Worm (Caenorhabditis elegans) whole organism, early embryonic: ENCODE measurements around the gene lmbr-1.
"Not testable (repeated sequence)": the region's sequence is repeated elsewhere in the genome, so short reads cannot be mapped to it uniquely, and the experiment has no call there.

Source experiments
- B0310.2 ChIP-seq: sonication (generic microtip); optimal IDR thresholded peaks from 2 replicates; lab custom pipeline; 2016; ENCODE audit warnings: mild to moderate bottlenecking, missing genetic modification characterization, missing compliant biosample characterization
- F13C5.2 ChIP-seq: sonication (generic microtip); optimal IDR thresholded peaks from 2 replicates; lab custom pipeline; 2017; ENCODE audit warnings: mild to moderate bottlenecking, missing genetic modification characterization, inconsistent platforms, missing compliant biosample characterization
- aly-1 ChIP-seq: sonication (generic microtip); optimal IDR thresholded peaks from 2 replicates; lab custom pipeline; 2016; ENCODE audit warnings: missing genetic modification characterization, missing compliant biosample characterization
- ama-1 ChIP-seq: fragments of 150-350 bp; optimal IDR thresholded peaks from 2 replicates; lab custom pipeline; 2014
- ceh-13 ChIP-seq: fragments of 200-800 bp; sonication (Bioruptor generic); optimal IDR thresholded peaks from 2 replicates; lab custom pipeline; 2018; ENCODE audit warnings: mild to moderate bottlenecking, missing genetic modification characterization, missing compliant biosample characterization
- ceh-36 ChIP-seq: sonication (generic microtip); optimal IDR thresholded peaks from 2 replicates; lab custom pipeline; 2016; ENCODE audit warnings: missing genetic modification characterization, inconsistent platforms, missing compliant biosample characterization
- ets-7 ChIP-seq: sonication (generic microtip); optimal IDR thresholded peaks from 2 replicates; lab custom pipeline; 2016; ENCODE audit warnings: missing genotype, missing genetic modification characterization, missing compliant biosample characterization
- flt-1 ChIP-seq: fragments of 200-800 bp; sonication (Bioruptor generic); IDR thresholded peaks from 2 replicates; pipeline ENCODE4 v1.3.6; 2022; ENCODE audit warnings: missing genetic modification characterization, missing compliant biosample characterization
- hmbx-1 ChIP-seq: sonication (generic microtip); optimal IDR thresholded peaks from 2 replicates; lab custom pipeline; 2016; ENCODE audit warnings: mild to moderate bottlenecking, missing genetic modification characterization, missing compliant biosample characterization
- hmg-4 ChIP-seq: fragments of 200-800 bp; sonication (Bioruptor generic); optimal IDR thresholded peaks from 2 replicates; lab custom pipeline; 2018; ENCODE audit warnings: mild to moderate bottlenecking, missing genetic modification characterization, missing compliant biosample characterization
- hnd-1 ChIP-seq: sonication (generic microtip); optimal IDR thresholded peaks from 2 replicates; lab custom pipeline; 2016; ENCODE audit warnings: missing genetic modification characterization, missing compliant biosample characterization
- pes-1 ChIP-seq: fragments of 200-800 bp; sonication (Bioruptor generic); IDR thresholded peaks from 2 replicates; pipeline ENCODE4 v1.3.6; 2022; ENCODE audit warnings: missing genetic modification reagents, missing genetic modification characterization, missing compliant biosample characterization
- scrt-1 ChIP-seq: fragments of 200-800 bp; sonication (Bioruptor generic); IDR thresholded peaks from 2 replicates; pipeline ENCODE4 v1.3.6; 2022; ENCODE audit warnings: missing genetic modification characterization, missing compliant biosample characterization
- sea-1 ChIP-seq: fragments of 200-800 bp; sonication (Bioruptor generic); conservative IDR thresholded peaks from 2 replicates; pipeline ENCODE4 v1.3.6; 2022; ENCODE audit warnings: missing genetic modification characterization, missing compliant biosample characterization
- tbx-11 ChIP-seq: fragments of 200-800 bp; sonication (Bioruptor generic); IDR thresholded peaks from 2 replicates; pipeline ENCODE4 v1.3.6; 2022; ENCODE audit warnings: missing genetic modification characterization, missing compliant biosample characterization
- tbx-37 ChIP-seq: fragments of 200-800 bp; sonication (Bioruptor generic); conservative IDR thresholded peaks from 2 replicates; pipeline ENCODE4 v1.3.6; 2022; ENCODE audit warnings: missing genetic modification reagents, missing genetic modification characterization, missing compliant biosample characterization
- tra-4 ChIP-seq: sonication (generic microtip); optimal IDR thresholded peaks from 2 replicates; lab custom pipeline; 2017; ENCODE audit warnings: missing genetic modification characterization, missing compliant biosample characterization

Gene lmbr-1

ce11 chrIII:8339372-8339771 lies 32.7 kb upstream of the lmbr-1 start, which contains the start of gene clc-28:
Gene clc-28 (minus strand): TSS chrIII:8339472.
- TF ChIP-seq tbx-37 (GFP tag; lab: Robert Waterston, UW); sea-1 (GFP tag; lab: Robert Waterston, UW); tra-4 (tag; lab: Kevin White, UChicago): not testable (repeated sequence)

DNA sequence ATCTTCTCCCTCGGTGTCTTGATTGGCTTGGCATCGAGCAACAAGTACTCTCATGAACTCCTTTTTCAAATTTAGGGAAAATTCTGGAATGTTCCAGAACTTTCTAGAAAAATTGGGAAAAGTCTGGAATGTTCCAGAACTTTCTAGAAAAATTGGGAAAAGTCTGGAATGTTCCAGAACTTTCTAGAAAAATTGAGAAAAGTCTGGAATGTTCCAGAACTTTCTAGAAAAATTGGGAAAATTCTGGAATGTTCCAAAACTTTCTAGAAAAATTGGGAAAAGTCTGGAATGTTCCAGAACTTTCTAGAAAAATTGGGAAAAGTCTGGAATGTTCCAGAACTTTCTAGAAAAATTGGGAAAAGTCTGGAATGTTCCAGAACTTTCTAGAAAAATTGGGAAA lies 27.8 kb upstream of the lmbr-1 start, which contains the start of gene ZC262.7:
Gene ZC262.7, minus strand, starts transcription at position 54 of the 400 bp plus-strand sequence.
- TF ChIP-seq ceh-36 (tag; lab: Kevin White, UChicago); tra-4 (tag; lab: Kevin White, UChicago); tbx-37 (GFP tag; lab: Robert Waterston, UW): not testable (repeated sequence)

ce11 chrIII:8347822-8348221 lies 24.2 kb upstream of the lmbr-1 start, which contains the start of gene clc-29:
Gene clc-29 (minus strand): TSS chrIII:8347922.
- TF ChIP-seq ama-1; B0310.2 (tag; lab: Kevin White, UChicago); hmbx-1 (tag; lab: Kevin White, UChicago): not testable (repeated sequence)

- TF ChIP-seq hmg-4 = peak; percentile 63
- no peak for TF ChIP-seq sea-1 (GFP tag; lab: Robert Waterston, UW)
- no peak for TF ChIP-seq pes-1 (GFP tag; lab: Robert Waterston, UW)
- no peak for TF ChIP-seq hnd-1 (tag; lab: Kevin White, UChicago)
- no peak for TF ChIP-seq ama-1
Measured at ce11 chrIII:8354644-8355461, 17.2 kb upstream of the lmbr-1 start, which contains the start of gene unc-116. Gene unc-116 (minus strand): TSS chrIII:8355174.

- TF ChIP-seq sea-1 (GFP tag; lab: Robert Waterston, UW) (no peak), tbx-11 (GFP tag; lab: Robert Waterston, UW) (no peak), tra-4 (tag; lab: Kevin White, UChicago) (no peak), F13C5.2 (tag; lab: Kevin White, UChicago) (no peak), hnd-1 (tag; lab: Kevin White, UChicago) (no peak), hmg-4 (no peak), ets-7 (tag; lab: Kevin White, UChicago) (no peak), ceh-36 (tag; lab: Kevin White, UChicago) (no peak), flt-1 (no peak), B0310.2 (tag; lab: Kevin White, UChicago) (no peak), tbx-37 (GFP tag; lab: Robert Waterston, UW) (no peak), hmbx-1 (tag; lab: Kevin White, UChicago) (no peak)
Measured at ce11 chrIII:8355462-8355815, 16.6 kb upstream of the lmbr-1 start.

DNA sequence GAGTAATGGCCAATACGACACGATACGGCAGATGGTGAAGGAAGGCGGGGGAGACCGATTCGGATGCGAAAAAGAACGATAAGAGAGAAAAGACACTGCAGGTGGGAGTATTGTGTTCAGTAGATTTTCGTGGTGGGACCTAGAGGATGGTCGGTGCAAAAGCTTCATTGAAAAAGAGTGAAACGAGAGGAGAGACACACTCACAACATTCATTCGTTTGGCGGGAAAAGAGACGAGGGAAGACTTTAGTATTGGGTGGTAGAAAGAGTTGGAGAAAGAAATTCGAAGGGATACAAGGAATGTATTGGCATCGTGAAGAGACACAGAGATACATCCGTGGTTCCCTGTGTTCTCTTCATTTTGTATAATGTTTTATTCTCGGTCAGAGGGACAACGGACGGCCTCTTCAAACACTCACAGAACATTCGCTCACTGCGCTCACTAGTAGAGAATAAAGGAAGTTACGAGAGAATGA lies 15.6 kb upstream of the lmbr-1 start:
- peak; percentile 49 for TF ChIP-seq F13C5.2 (tag; lab: Kevin White, UChicago)
- no peak for TF ChIP-seq tbx-11 (GFP tag; lab: Robert Waterston, UW)
- TF ChIP-seq aly-1 = peak; percentile 72
- no peak for TF ChIP-seq flt-1
- TF ChIP-seq hmg-4 = peak; percentile 78

DNA sequence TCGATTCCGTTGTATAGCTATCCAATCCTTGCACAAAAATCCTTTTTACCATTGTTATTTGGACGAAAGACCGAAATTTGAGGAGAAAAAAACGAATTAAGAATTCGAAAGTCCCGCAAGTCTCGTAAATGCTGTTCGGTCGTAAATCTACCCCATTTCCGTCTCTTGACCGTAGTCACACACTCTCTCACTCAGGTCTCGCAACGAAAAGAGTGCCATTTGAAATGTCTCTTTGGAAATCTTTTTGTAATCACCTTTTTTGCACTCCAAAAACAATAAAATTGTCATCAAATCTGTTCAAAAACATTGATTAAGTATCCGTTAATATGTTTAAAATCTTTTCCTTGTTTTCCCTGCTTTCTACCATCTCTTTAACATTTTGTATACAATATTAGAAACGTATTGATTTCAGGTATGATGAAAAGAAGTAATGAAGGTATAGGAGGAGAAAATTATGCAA lies 13.8 kb upstream of the lmbr-1 start, which contains the start of the genes R05D3.8 and rfp-1:
Gene R05D3.8, minus strand, starts transcription at position 115 of the 460 bp plus-strand sequence.
Gene rfp-1, plus strand, starts transcription at position 410 of the 460 bp plus-strand sequence.
- no peak for TF ChIP-seq hmbx-1 (tag; lab: Kevin White, UChicago)
- TF ChIP-seq B0310.2 (tag; lab: Kevin White, UChicago) = no peak
- TF ChIP-seq tbx-37 (GFP tag; lab: Robert Waterston, UW) = no peak
- no peak for TF ChIP-seq hmg-4
- TF ChIP-seq aly-1 = no peak
- TF ChIP-seq pes-1 (GFP tag; lab: Robert Waterston, UW) = no peak
- TF ChIP-seq scrt-1 (GFP tag; lab: Robert Waterston, UW) = no peak
- TF ChIP-seq ceh-13 (GFP tag; lab: Kevin White, UChicago) = no peak

ce11 chrIII:8363253-8364061 lies 8.6 kb upstream of the lmbr-1 start, which contains the start of gene R05D3.3:
Gene R05D3.3 (plus strand): TSS chrIII:8364011.
- TF ChIP-seq hnd-1 (tag; lab: Kevin White, UChicago) (no peak), ceh-36 (tag; lab: Kevin White, UChicago) (no peak), hmbx-1 (tag; lab: Kevin White, UChicago) (no peak), tbx-37 (GFP tag; lab: Robert Waterston, UW) (no peak), hmg-4 (no peak)
